Fruit fly (Drosophila melanogaster) whole organism, embryonic: Measurements from ENCODE around the gene Actn.

Experiments used
- CG10209 ChIP-seq: fragments of 200-800 bp; sonication (Bioruptor generic); optimal IDR thresholded peaks from 3 replicates; lab custom pipeline; 2017; ENCODE audit warnings: missing biosample characterization, mild to moderate bottlenecking, missing genetic modification characterization, missing genetic modification reagents
- CG10565 ChIP-seq: fragments of 200-800 bp; sonication (Bioruptor generic); optimal IDR thresholded peaks from 3 replicates; lab custom pipeline; 2016; ENCODE audit warnings: missing biosample characterization, mild to moderate bottlenecking, missing genetic modification characterization
- CG11695 ChIP-seq: fragments of 200-800 bp; sonication (Bioruptor generic); IDR thresholded peaks from 3 replicates; pipeline ENCODE4 v1.3.6; 2022; ENCODE audit warnings: missing biosample characterization, missing genetic modification characterization
- CG11696 ChIP-seq: fragments of 200-800 bp; sonication (Bioruptor generic); IDR thresholded peaks from 2 replicates; pipeline ENCODE4 v1.3.6; 2022; ENCODE audit warnings: missing biosample characterization, missing genetic modification characterization
- CG12104 ChIP-seq: fragments of 200-800 bp; sonication (Bioruptor generic); optimal IDR thresholded peaks from 3 replicates; lab custom pipeline; 2016; ENCODE audit warnings: missing biosample characterization, missing genetic modification characterization
- CG12155 ChIP-seq: fragments of 200-800 bp; sonication (Bioruptor generic); optimal IDR thresholded peaks from 3 replicates; lab custom pipeline; 2016; ENCODE audit warnings: missing biosample characterization, missing genetic modification characterization
- CG13123 ChIP-seq: fragments of 200-800 bp; sonication (Bioruptor generic); optimal IDR thresholded peaks from 2 replicates; lab custom pipeline; 2016; ENCODE audit warnings: missing biosample characterization, missing genetic modification characterization
- CG17829 ChIP-seq: fragments of 200-800 bp; optimal IDR thresholded peaks from 2 replicates; lab custom pipeline; 2019; ENCODE audit warnings: missing biosample characterization, mild to moderate bottlenecking, missing genetic modification characterization, moderate library complexity
- CG18476 ChIP-seq: fragments of 200-800 bp; sonication (Bioruptor generic); optimal IDR thresholded peaks from 2 replicates; lab custom pipeline; 2016; ENCODE audit warnings: missing biosample characterization, mild to moderate bottlenecking, missing genetic modification characterization
- CG2129 ChIP-seq: fragments of 200-800 bp; sonication (Bioruptor generic); IDR thresholded peaks from 2 replicates; pipeline ENCODE4 v1.3.6; 2022; ENCODE audit warnings: missing biosample characterization, missing genetic modification characterization; ENCODE audit not compliant: partially characterized antibody
- CG2875 ChIP-seq: fragments of 200-800 bp; sonication (Bioruptor generic); optimal IDR thresholded peaks from 2 replicates; lab custom pipeline; 2017; ENCODE audit warnings: missing biosample characterization, mild to moderate bottlenecking, missing genetic modification characterization, missing genetic modification reagents
- CG30020 ChIP-seq: fragments of 200-800 bp; optimal IDR thresholded peaks from 2 replicates; lab custom pipeline; 2019; ENCODE audit warnings: missing biosample characterization, mild to moderate bottlenecking, missing genetic modification characterization, moderate library complexity
- CG31365 ChIP-seq: fragments of 200-800 bp; sonication (Bioruptor generic); optimal IDR thresholded peaks from 2 replicates; lab custom pipeline; 2018; ENCODE audit warnings: missing biosample characterization, mild to moderate bottlenecking, missing genetic modification characterization
- CG4360 ChIP-seq: fragments of 200-800 bp; sonication (Bioruptor generic); IDR thresholded peaks from 2 replicates; pipeline ENCODE4 v1.3.6; 2022; ENCODE audit warnings: missing biosample characterization, missing genetic modification characterization
- CG7271 ChIP-seq: fragments of 200-800 bp; sonication (Bioruptor generic); optimal IDR thresholded peaks from 2 replicates; lab custom pipeline; 2018; ENCODE audit warnings: missing biosample characterization, mild to moderate bottlenecking, missing genetic modification characterization, moderate library complexity
- CG8089 ChIP-seq: fragments of 200-800 bp; sonication (Bioruptor generic); optimal IDR thresholded peaks from 3 replicates; lab custom pipeline; 2016; ENCODE audit warnings: missing biosample characterization, missing genetic modification characterization
- CG8281 ChIP-seq: fragments of 200-800 bp; sonication (Bioruptor generic); optimal IDR thresholded peaks from 2 replicates; lab custom pipeline; 2018; ENCODE audit warnings: missing biosample characterization, mild to moderate bottlenecking, missing genetic modification characterization, moderate library complexity
- CG9932 ChIP-seq: fragments of 200-800 bp; sonication (Bioruptor generic); IDR thresholded peaks from 2 replicates; pipeline ENCODE4 v1.3.6; 2022; ENCODE audit warnings: missing biosample characterization, missing genetic modification characterization
- Gug ChIP-seq: fragments of 200-800 bp; sonication (Bioruptor generic); IDR thresholded peaks from 4 replicates; pipeline ENCODE4 v1.3.6; 2022; ENCODE audit warnings: missing biosample characterization, missing genetic modification characterization
- HLH3B ChIP-seq: fragments of 200-800 bp; sonication (Bioruptor generic); IDR thresholded peaks from 2 replicates; pipeline ENCODE4 v1.3.6; 2022; ENCODE audit warnings: missing biosample characterization, missing genetic modification characterization
- HmgD ChIP-seq: fragments of 200-800 bp; sonication (Bioruptor generic); optimal IDR thresholded peaks from 3 replicates; lab custom pipeline; 2016; ENCODE audit warnings: missing biosample characterization, missing genetic modification characterization
- Med ChIP-seq: fragments of 200-800 bp; sonication (Bioruptor generic); peaks from one replicate; lab custom pipeline; 2016; ENCODE audit warnings: missing biosample characterization, missing genetic modification characterization, mild to moderate bottlenecking, inconsistent platforms, moderate library complexity
- Meics ChIP-seq: fragments of 200-800 bp; sonication (Bioruptor generic); optimal IDR thresholded peaks from 2 replicates; lab custom pipeline; 2017; ENCODE audit warnings: missing biosample characterization, mild to moderate bottlenecking, missing genetic modification characterization
- NC2β ChIP-seq: fragments of 200-800 bp; sonication (Bioruptor generic); optimal IDR thresholded peaks from 2 replicates; lab custom pipeline; 2016; ENCODE audit warnings: missing biosample characterization, missing genetic modification characterization
- Scr ChIP-seq: fragments of 200-800 bp; sonication (Bioruptor generic); IDR thresholded peaks from 2 replicates; pipeline ENCODE4 v1.3.6; 2022; ENCODE audit warnings: missing biosample characterization, missing genetic modification characterization; ENCODE audit not compliant: partially characterized antibody
- Sox100B ChIP-seq: fragments of 200-800 bp; sonication (Bioruptor generic); optimal IDR thresholded peaks from 3 replicates; lab custom pipeline; 2018; ENCODE audit warnings: missing biosample characterization, mild to moderate bottlenecking, missing genetic modification characterization
- abd-A ChIP-seq: fragments of 200-800 bp; sonication (Bioruptor generic); optimal IDR thresholded peaks from 3 replicates; lab custom pipeline; 2019; ENCODE audit warnings: missing biosample characterization, mild to moderate bottlenecking, missing genetic modification characterization, moderate library complexity
- br ChIP-seq: fragments of >200 bp; optimal IDR thresholded peaks from 2 replicates; lab custom pipeline; 2017
- cad ChIP-seq: fragments of >200 bp; optimal IDR thresholded peaks from 2 replicates; lab custom pipeline; 2017; ENCODE audit warnings: missing biosample characterization, missing genetic modification characterization
- caup ChIP-seq: fragments of 200-800 bp; sonication (Bioruptor generic); optimal IDR thresholded peaks from 3 replicates; lab custom pipeline; 2017; ENCODE audit warnings: missing biosample characterization, mild to moderate bottlenecking, missing genetic modification characterization, moderate library complexity; ENCODE audit not compliant: severe bottlenecking
- ci ChIP-seq: fragments of 200-800 bp; sonication (Bioruptor generic); IDR thresholded peaks from 3 replicates; pipeline ENCODE4 v1.3.6; 2022; ENCODE audit warnings: missing biosample characterization, missing genetic modification characterization
- cwo ChIP-seq: fragments of 200-800 bp; sonication (Bioruptor generic); optimal IDR thresholded peaks from 3 replicates; lab custom pipeline; 2017; ENCODE audit warnings: missing biosample characterization, missing genetic modification characterization, mild to moderate bottlenecking, moderate library complexity, missing genetic modification reagents
- eyg ChIP-seq: fragments of 200-800 bp; sonication (Bioruptor generic); optimal IDR thresholded peaks from 3 replicates; lab custom pipeline; 2016; ENCODE audit warnings: missing biosample characterization, missing genetic modification characterization
- fd102C ChIP-seq: fragments of 200-800 bp; sonication (Bioruptor generic); optimal IDR thresholded peaks from 2 replicates; lab custom pipeline; 2018; ENCODE audit warnings: missing biosample characterization, mild to moderate bottlenecking, missing genetic modification characterization, moderate library complexity
- fd96Cb ChIP-seq: fragments of 200-800 bp; sonication (Bioruptor generic); optimal IDR thresholded peaks from 2 replicates; lab custom pipeline; 2018; ENCODE audit warnings: missing biosample characterization, mild to moderate bottlenecking, missing genetic modification characterization, moderate library complexity
- fu2 ChIP-seq: fragments of 200-800 bp; sonication (Bioruptor generic); optimal IDR thresholded peaks from 2 replicates; lab custom pipeline; 2016; ENCODE audit warnings: missing biosample characterization, missing genetic modification characterization
- gcm2 ChIP-seq: fragments of 200-800 bp; sonication (Bioruptor generic); optimal IDR thresholded peaks from 2 replicates; lab custom pipeline; 2016; ENCODE audit warnings: missing biosample characterization, missing genetic modification characterization
- gro ChIP-seq: fragments of 200-800 bp; sonication (Bioruptor generic); optimal IDR thresholded peaks from 2 replicates; lab custom pipeline; 2016; ENCODE audit warnings: missing biosample characterization, missing genetic modification characterization
- jing ChIP-seq: fragments of 200-800 bp; sonication (Bioruptor generic); optimal IDR thresholded peaks from 2 replicates; lab custom pipeline; 2018; ENCODE audit warnings: missing biosample characterization, mild to moderate bottlenecking, missing genetic modification characterization
- mam ChIP-seq: fragments of 200-800 bp; sonication (Bioruptor generic); optimal IDR thresholded peaks from 3 replicates; lab custom pipeline; 2016; ENCODE audit warnings: missing biosample characterization, missing genetic modification characterization
- mirr ChIP-seq: fragments of 200-800 bp; sonication (Bioruptor generic); optimal IDR thresholded peaks from 3 replicates; lab custom pipeline; 2018; ENCODE audit warnings: missing biosample characterization, mild to moderate bottlenecking, missing genetic modification characterization
- nau ChIP-seq: fragments of 200-800 bp; sonication (Bioruptor generic); optimal IDR thresholded peaks from 3 replicates; lab custom pipeline; 2017; ENCODE audit warnings: missing biosample characterization, mild to moderate bottlenecking, missing genetic modification characterization, missing genetic modification reagents
- pfk ChIP-seq: fragments of 200-800 bp; sonication (Bioruptor generic); optimal IDR thresholded peaks from 2 replicates; lab custom pipeline; 2018; ENCODE audit warnings: missing biosample characterization, mild to moderate bottlenecking, missing genetic modification characterization, moderate library complexity
- pho ChIP-seq: fragments of 200-800 bp; sonication (Bioruptor generic); optimal IDR thresholded peaks from 2 replicates; lab custom pipeline; 2016; ENCODE audit warnings: missing biosample characterization, missing genetic modification characterization
- sim ChIP-seq: fragments of 200-800 bp; sonication (Bioruptor generic); IDR thresholded peaks from 2 replicates; pipeline ENCODE4 v1.3.6; 2022; ENCODE audit warnings: missing biosample characterization, missing genetic modification characterization
- sug ChIP-seq: fragments of 200-800 bp; optimal IDR thresholded peaks from 2 replicates; lab custom pipeline; 2019; ENCODE audit warnings: missing biosample characterization, mild to moderate bottlenecking, missing genetic modification characterization, moderate library complexity
- tap ChIP-seq: fragments of 200-800 bp; optimal IDR thresholded peaks from 3 replicates; lab custom pipeline; 2019; ENCODE audit warnings: missing biosample characterization, mild to moderate bottlenecking, missing genetic modification characterization, moderate library complexity
- tup ChIP-seq: fragments of 200-800 bp; sonication (Bioruptor generic); optimal IDR thresholded peaks from 2 replicates; lab custom pipeline; 2016; ENCODE audit warnings: missing biosample characterization, mild to moderate bottlenecking, missing genetic modification characterization, moderate library complexity
- tx ChIP-seq: fragments of 200-800 bp; sonication (Bioruptor generic); optimal IDR thresholded peaks from 2 replicates; lab custom pipeline; 2016; ENCODE audit warnings: missing biosample characterization, missing genetic modification characterization
- z ChIP-seq: fragments of 200-800 bp; sonication (Bioruptor generic); IDR thresholded peaks from 3 replicates; pipeline ENCODE4 v1.3.6; 2022; ENCODE audit warnings: missing biosample characterization, missing genetic modification characterization

Gene Actn

dm6 chrX:2083678-2084162 is 41.6 kb upstream of the Actn start (continued):
- peak; percentile 65 for TF ChIP-seq caup (GFP tag; lab: Kevin White, UChicago)
- TF ChIP-seq z (GFP tag; lab: Robert Waterston, UW): 0 out of 3 replicates have a peak, but pooled peaks have one; percentile 15
- peak; percentile 9 for TF ChIP-seq CG7271 (tag; lab: Kevin White, UChicago)
- TF ChIP-seq CG9932: peak; percentile 56
- TF ChIP-seq CG2875: peak; percentile 89
- TF ChIP-seq HmgD (GFP tag; lab: Kevin White, UChicago): peak; percentile 60
- peak; percentile 82 for TF ChIP-seq CG17829 (tag; lab: Kevin White, UChicago)
- peak; percentile 72 for TF ChIP-seq jing (GFP tag; lab: Kevin White, UChicago)
- TF ChIP-seq tap: peak; percentile 75
- peak; percentile 81 for TF ChIP-seq tx (GFP tag; lab: Kevin White, UChicago)
- TF ChIP-seq Gug (GFP tag; lab: Robert Waterston, UW): peak; percentile 84
- peak; percentile 66 for TF ChIP-seq CG8281 (tag; lab: Kevin White, UChicago)
- peak; percentile 85 for TF ChIP-seq CG8089 (GFP tag; lab: Kevin White, UChicago)
- TF ChIP-seq eyg (GFP tag; lab: Kevin White, UChicago): peak; percentile 79
- TF ChIP-seq ci (GFP tag; lab: Robert Waterston, UW): peak; percentile 90
- no peak for TF ChIP-seq CG30020
- TF ChIP-seq gcm2 (GFP tag; lab: Kevin White, UChicago): peak; percentile 32
- TF ChIP-seq abd-A (tag; lab: Kevin White, UChicago): no peak
- TF ChIP-seq pfk (GFP tag; lab: Kevin White, UChicago): no peak
- no peak for TF ChIP-seq mirr (GFP tag; lab: Kevin White, UChicago)
- peak; percentile 68 for TF ChIP-seq Meics (GFP tag; lab: Kevin White, UChicago)
- peak; percentile 27 for TF ChIP-seq CG13123 (GFP tag; lab: Kevin White, UChicago)
- TF ChIP-seq Scr (GFP tag; lab: Robert Waterston, UW): peak; percentile 16; the same call in 1 of the 2 replicates
- TF ChIP-seq CG4360 (GFP tag; lab: Robert Waterston, UW): 0 out of 2 replicates have a peak, but pooled peaks have one; percentile 28
- TF ChIP-seq CG11695 (GFP tag; lab: Robert Waterston, UW): peak; percentile 82
- peak; percentile 69 for TF ChIP-seq CG10209 (GFP tag; lab: Kevin White, UChicago)
- TF ChIP-seq tup: peak; percentile 31
- TF ChIP-seq CG12155 (GFP tag; lab: Kevin White, UChicago): peak; percentile 63
- no peak for TF ChIP-seq fd102C
- TF ChIP-seq CG12104 (GFP tag; lab: Kevin White, UChicago): peak; percentile 50
- TF ChIP-seq pho: peak; percentile 70
- peak; percentile 74 for TF ChIP-seq CG31365
- peak; percentile 77 for TF ChIP-seq NC2β (GFP tag; lab: Kevin White, UChicago)
- TF ChIP-seq sim (GFP tag; lab: Robert Waterston, UW): peak; percentile 46; the same call in 1 of the 2 replicates
- peak; percentile 85 for TF ChIP-seq HLH3B
- no peak for TF ChIP-seq CG10565 (GFP tag; lab: Kevin White, UChicago)
- peak; percentile 46 for TF ChIP-seq fu2
- no peak for TF ChIP-seq CG2129 (GFP tag; lab: Robert Waterston, UW)
- TF ChIP-seq fd96Cb: peak; percentile 80
- TF ChIP-seq Sox100B (GFP tag; lab: Kevin White, UChicago): peak; percentile 52
- TF ChIP-seq CG11696 (GFP tag; lab: Robert Waterston, UW): peak; percentile 69; the same call in 1 of the 2 replicates
- peak; percentile 97 for TF ChIP-seq Med (GFP tag; lab: Kevin White, UChicago)
- TF ChIP-seq CG18476: peak; percentile 45
- TF ChIP-seq cad (GFP tag; lab: Kevin White, UChicago): no peak
- peak; percentile 64 for TF ChIP-seq cwo (GFP tag; lab: Kevin White, UChicago)
- peak; percentile 93 for TF ChIP-seq nau (GFP tag; lab: Kevin White, UChicago)
- peak; percentile 84 for TF ChIP-seq mam (GFP tag; lab: Kevin White, UChicago)
- peak; percentile 79 for TF ChIP-seq gro (GFP tag; lab: Kevin White, UChicago)
- no peak for TF ChIP-seq br (lab: Kevin White, UChicago)
- TF ChIP-seq sug (tag; lab: Kevin White, UChicago): peak; percentile 53
